Fruit fly (Drosophila melanogaster) whole organism, wandering third instar larva: ENCODE data around the gene Atx-1.
A peak's percentile ranks its signal among the peaks of the same experiment; 100 is the strongest.

Experiments used
- CG32264 ChIP-seq: fragments of 200-800 bp; sonication (Bioruptor generic); optimal IDR thresholded peaks from 2 replicates; lab custom pipeline; 2016; ENCODE audit warnings: missing biosample characterization, missing genetic modification characterization
- HLH106 ChIP-seq: fragments of 200-800 bp; optimal IDR thresholded peaks from 3 replicates; lab custom pipeline; 2019; ENCODE audit warnings: missing biosample characterization, mild to moderate bottlenecking, missing genetic modification characterization, moderate library complexity
- Hr78 ChIP-seq: fragments of >200 bp; optimal IDR thresholded peaks from 2 replicates; lab custom pipeline; 2017; ENCODE audit warnings: missing biosample characterization, missing genetic modification characterization
- Myc ChIP-seq: fragments of >200 bp; optimal IDR thresholded peaks from 2 replicates; lab custom pipeline; 2017
- N ChIP-seq: fragments of >200 bp; optimal IDR thresholded peaks from 2 replicates; lab custom pipeline; 2018; ENCODE audit warnings: missing biosample characterization, missing external identifiers, missing genetic modification characterization
- OdsH ChIP-seq: fragments of 200-800 bp; sonication (Bioruptor generic); optimal IDR thresholded peaks from 2 replicates; lab custom pipeline; 2016; ENCODE audit warnings: missing biosample characterization, mild to moderate bottlenecking, missing genetic modification characterization
- Vsx2 ChIP-seq: fragments of 200-300, 225-300 bp; sonication (Bioruptor generic); optimal IDR thresholded peaks from 2 replicates; lab custom pipeline; 2018; ENCODE audit warnings: missing biosample characterization, missing genetic modification characterization; ENCODE audit not compliant: partially characterized antibody
- br ChIP-seq: fragments of 200-800 bp; sonication (Bioruptor generic); optimal IDR thresholded peaks from 2 replicates; lab custom pipeline; 2016; ENCODE audit warnings: missing biosample characterization, missing genetic modification characterization
- brk ChIP-seq: fragments of 200-800 bp; sonication (Bioruptor generic); optimal IDR thresholded peaks from 2 replicates; lab custom pipeline; 2016; ENCODE audit warnings: missing biosample characterization, mild to moderate bottlenecking, missing genetic modification characterization
- h ChIP-seq: fragments of 200-800 bp; sonication (Bioruptor generic); optimal IDR thresholded peaks from 3 replicates; lab custom pipeline; 2016; ENCODE audit warnings: missing biosample characterization, mild to moderate bottlenecking, missing genetic modification characterization
- psq ChIP-seq: fragments of 200-800 bp; sonication (Bioruptor generic); optimal IDR thresholded peaks from 3 replicates; lab custom pipeline; 2017; ENCODE audit warnings: missing biosample characterization, mild to moderate bottlenecking, missing genetic modification characterization, moderate library complexity
- sage ChIP-seq: fragments of 200-800 bp; sonication (Bioruptor generic); optimal IDR thresholded peaks from 2 replicates; lab custom pipeline; 2016; ENCODE audit warnings: missing biosample characterization, mild to moderate bottlenecking, missing genetic modification characterization
- usp ChIP-seq: fragments of >200 bp; optimal IDR thresholded peaks from 2 replicates; lab custom pipeline; 2017; ENCODE audit warnings: missing biosample characterization, missing genetic modification characterization

DNA sequence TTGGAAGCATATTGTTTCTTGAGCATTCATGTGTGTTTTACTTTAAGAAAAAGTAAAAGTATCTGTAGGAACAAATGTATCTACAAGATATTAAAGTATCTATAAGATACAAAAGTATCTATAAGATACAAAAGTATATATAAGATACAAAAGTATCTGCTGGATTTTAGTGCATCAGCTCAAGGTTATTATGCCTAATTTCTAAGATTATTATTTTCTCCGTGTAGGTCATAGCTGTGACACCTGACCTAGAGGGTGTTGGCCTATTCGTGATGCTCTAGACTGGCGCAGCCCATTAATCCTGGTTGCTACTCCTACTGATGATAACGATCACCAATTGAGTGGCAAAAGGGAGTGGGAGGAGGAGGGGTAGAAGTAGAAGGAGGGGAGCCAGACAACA is 44.9 kb upstream of the Atx-1 start:
- TF ChIP-seq h: peak; percentile 9
- TF ChIP-seq psq (GFP tag; lab: Kevin White, UChicago): no peak
- TF ChIP-seq brk (GFP tag; lab: Kevin White, UChicago): no peak
- no peak for TF ChIP-seq Myc (lab: Kevin White, UChicago)
- TF ChIP-seq N: no peak
- no peak for TF ChIP-seq HLH106 (tag; lab: Kevin White, UChicago)
- no peak for TF ChIP-seq OdsH
- no peak for TF ChIP-seq CG32264 (GFP tag; lab: Kevin White, UChicago)
- TF ChIP-seq sage (GFP tag; lab: Kevin White, UChicago): no peak
- no peak for TF ChIP-seq usp
- TF ChIP-seq Hr78 (GFP tag; lab: Kevin White, UChicago): no peak
- no peak for TF ChIP-seq Vsx2 (GFP tag; lab: Kevin White, UChicago)
- TF ChIP-seq br (GFP tag; lab: Kevin White, UChicago): no peak
